Worm (Caenorhabditis elegans) whole organism, L4 larva: ENCODE data around the gene mpst-2.

Experiments used
- D1046.2 ChIP-seq: fragments of 200-800 bp; sonication (Bioruptor generic); IDR thresholded peaks from 2 replicates; pipeline ENCODE4 v1.3.6; 2022; ENCODE audit warnings: missing genetic modification characterization, missing compliant biosample characterization
- arid-1 ChIP-seq: fragments of 200-800 bp; sonication (Bioruptor generic); conservative IDR thresholded peaks from 2 replicates; pipeline ENCODE4 v1.3.6; 2022; ENCODE audit warnings: missing genetic modification reagents, missing genetic modification characterization, missing compliant biosample characterization
- fkh-10 ChIP-seq: fragments of 150-350 bp; optimal IDR thresholded peaks from 2 replicates; lab custom pipeline; 2014; ENCODE audit warnings: missing biosample characterization, missing genetic modification reagents, missing genetic modification characterization
- mdl-1 ChIP-seq, 2 experiments: fragments of 150-350 bp in 1 of 2; sonication (generic microtip) in 1 of 2; optimal IDR thresholded peaks; 2 replicates each; lab custom pipeline; 2014 to 2017; ENCODE audit warnings: missing biosample characterization in 2 of 2, missing genetic modification characterization in 2 of 2
- nhr-6 ChIP-seq: fragments of 150-350 bp; optimal IDR thresholded peaks from 2 replicates; lab custom pipeline; 2014; ENCODE audit warnings: missing biosample characterization, missing genetic modification characterization
- snpc-1.2 ChIP-seq: fragments of 200-800 bp; sonication (Bioruptor generic); IDR thresholded peaks from 2 replicates; pipeline ENCODE4 v1.3.6; 2022; ENCODE audit warnings: missing genetic modification reagents, missing genetic modification characterization, missing compliant biosample characterization
- spr-3 ChIP-seq: fragments of 200-800 bp; sonication (Bioruptor generic); optimal IDR thresholded peaks from 2 replicates; lab custom pipeline; 2018; ENCODE audit warnings: mild to moderate bottlenecking, missing genetic modification characterization, missing compliant biosample characterization

- TF ChIP-seq nhr-6 = peak; percentile 66
- no peak for TF ChIP-seq snpc-1.2 (GFP tag; lab: Robert Waterston, UW)
- no peak for TF ChIP-seq mdl-1 (tag; optimal IDR thresholded peaks at IDR 0.05; lab: Kevin White, UChicago)
- no peak for TF ChIP-seq D1046.2 (GFP tag; lab: Robert Waterston, UW)
- no peak for TF ChIP-seq fkh-10 (GFP tag; lab: Kevin White, UChicago)
- no peak for TF ChIP-seq spr-3 (GFP tag; lab: Kevin White, UChicago)
- TF ChIP-seq arid-1 = no peak
Observed at ce11 chrV:14895557-14895956, 2.3 kb upstream of the mpst-2 start, which contains the start of gene mpst-3.
